Worm (Caenorhabditis elegans): ENCODE data around the gene sdz-26.

ce11 chrII:14374594-14374993 lies 7.0 kb upstream of the sdz-26 start:
- TF ChIP-seq zag-1 (tag; optimal IDR thresholded peaks at IDR 0.05) (no peak), alr-1 (tag; optimal IDR thresholded peaks at IDR 0.05; ENCODE audit: borderline replicate concordance) (no peak), tbx-2 (tag; optimal IDR thresholded peaks at IDR 0.05) (no peak), ceh-63 (GFP tag; optimal IDR thresholded peaks at IDR 0.05) (no peak), isw-1 (GFP tag; IDR thresholded peaks at IDR 0.05) (no peak), nhr-11 (tag; optimal IDR thresholded peaks at IDR 0.05) (no peak), skn-1 (tag; optimal IDR thresholded peaks at IDR 0.05) (no peak), unc-62 (GFP tag; optimal IDR thresholded peaks at IDR 0.05) (no peak), egl-27 (tag; optimal IDR thresholded peaks at IDR 0.05) (no peak), mep-1 (tag; optimal IDR thresholded peaks at IDR 0.05) (no peak)

Measured in whole organism, L1 larva.